Fruit fly (Drosophila melanogaster): ENCODE data around the gene trol.
A peak's percentile ranks its signal among the peaks of the same experiment; 100 is the strongest.

The trol gene

DNA sequence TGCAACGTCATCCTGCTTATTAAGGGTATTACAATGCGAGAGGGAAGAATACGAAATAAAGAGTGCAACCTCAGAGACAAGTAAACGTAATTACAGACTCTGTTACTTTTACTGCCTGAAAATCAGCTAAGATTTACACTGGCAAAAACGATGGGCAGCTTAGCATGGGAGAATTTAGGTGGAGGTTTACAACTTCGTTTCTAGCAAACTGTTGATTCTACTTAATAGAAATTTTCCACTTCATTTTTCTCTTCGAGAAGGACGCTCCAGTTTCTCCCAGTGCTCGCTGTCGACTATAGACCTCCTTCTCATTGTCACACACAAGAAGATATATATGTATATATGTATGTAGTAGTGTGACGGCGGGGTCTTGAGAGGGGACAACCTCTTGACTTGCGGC is 9.1 kb downstream of the trol start (continued):
- TF ChIP-seq Ravus (GFP tag; IDR thresholded peaks at IDR 0.05) (no peak), Mrtf (GFP tag; IDR thresholded peaks at IDR 0.05) (0 out of 3 replicates have a peak, but pooled peaks have one; percentile 37), CG2129 (GFP tag; IDR thresholded peaks at IDR 0.05; ENCODE audit: partially characterized antibody) (no peak), CG31388 (GFP tag; optimal IDR thresholded peaks at IDR 0.05) (no peak), danr (GFP tag; IDR thresholded peaks at IDR 0.05) (no peak), CG17359 (tag; optimal IDR thresholded peaks at IDR 0.05) (peak; percentile 11), esg (GFP tag; conservative IDR thresholded peaks at IDR 0.05) (peak; percentile 29; the same call in 1 of the 2 replicates), CG18262 (tag; optimal IDR thresholded peaks at IDR 0.05) (peak; percentile 50), Hmx (GFP tag; optimal IDR thresholded peaks at IDR 0.05) (no peak), CG4730 (GFP tag; IDR thresholded peaks at IDR 0.05) (peak; percentile 46; the same call in 1 of the 2 replicates), sqz (GFP tag; optimal IDR thresholded peaks at IDR 0.05) (no peak), CG1603 (tag; optimal IDR thresholded peaks at IDR 0.05) (peak; percentile 61), Oaz (GFP tag; IDR thresholded peaks at IDR 0.05) (no peak), CG12299 (tag; optimal IDR thresholded peaks at IDR 0.05) (no peak), gro (GFP tag; optimal IDR thresholded peaks at IDR 0.05) (no peak), CG32772 (GFP tag; IDR thresholded peaks at IDR 0.05) (peak; percentile 49), E2f1 (GFP tag; IDR thresholded peaks at IDR 0.05) (peak; percentile 21; the same call in 1 of the 2 replicates), ap (GFP tag; IDR thresholded peaks at IDR 0.05) (no peak), H2.0 (GFP tag; IDR thresholded peaks at IDR 0.05) (0 out of 2 replicates have a peak, but pooled peaks have one; percentile 46), Side (GFP tag; optimal IDR thresholded peaks at IDR 0.05) (no peak), otp (GFP tag; IDR thresholded peaks at IDR 0.05) (0 out of 3 replicates have a peak, but pooled peaks have one; percentile 47), CG5245 (GFP tag; optimal IDR thresholded peaks at IDR 0.05) (no peak), GATAe (GFP tag; conservative IDR thresholded peaks at IDR 0.05) (no peak), B-H1 (GFP tag; IDR thresholded peaks at IDR 0.05) (no peak), CG31224 (GFP tag; IDR thresholded peaks at IDR 0.05) (no peak), CG9817 (tag; optimal IDR thresholded peaks at IDR 0.05) (peak; percentile 46), fd102C (GFP tag; optimal IDR thresholded peaks at IDR 0.05) (no peak), CG12769 (tag; optimal IDR thresholded peaks at IDR 0.05) (peak; percentile 45), CG15011 (GFP tag; optimal IDR thresholded peaks at IDR 0.05) (no peak), CG3065 (GFP tag; optimal IDR thresholded peaks at IDR 0.05) (no peak), Atf6 (GFP tag; IDR thresholded peaks at IDR 0.05) (peak; percentile 19; the same call in 1 of the 2 replicates), z (GFP tag; IDR thresholded peaks at IDR 0.05) (no peak), dmrt99B (tag; optimal IDR thresholded peaks at IDR 0.05) (peak; percentile 60), Blimp-1 (GFP tag; optimal IDR thresholded peaks at IDR 0.05) (peak; percentile 18), croc (GFP tag; conservative IDR thresholded peaks at IDR 0.05) (peak; percentile 37; the same call in 2 of the 3 replicates), CG11504 (tag; optimal IDR thresholded peaks at IDR 0.05) (peak; percentile 41), CG18011 (GFP tag; optimal IDR thresholded peaks at IDR 0.05) (no peak), MTF-1 (GFP tag; optimal IDR thresholded peaks at IDR 0.05; ENCODE audit: borderline replicate concordance) (no peak), dpn (GFP tag; optimal IDR thresholded peaks at IDR 0.05) (peak in 1 of 2 experiments; percentile 23), ftz-f1 (GFP tag; optimal IDR thresholded peaks at IDR 0.05) (no peak), stwl (tag; optimal IDR thresholded peaks at IDR 0.05) (no peak), CG10267 (tag; optimal IDR thresholded peaks at IDR 0.05) (no peak), chn (GFP tag; optimal IDR thresholded peaks at IDR 0.05) (peak; percentile 8), lab (GFP tag; optimal IDR thresholded peaks at IDR 0.05) (no peak), grau (tag; optimal IDR thresholded peaks at IDR 0.05) (peak; percentile 45), CG32767 (GFP tag; IDR thresholded peaks at IDR 0.05) (0 out of 2 replicates have a peak, but pooled peaks have one; percentile 27), slbo (GFP tag; IDR thresholded peaks at IDR 0.05) (peak; percentile 64), unpg (GFP tag; optimal IDR thresholded peaks at IDR 0.05) (peak; percentile 52), Six4 (GFP tag; optimal IDR thresholded peaks at IDR 0.05) (no peak), dimm (GFP tag; IDR thresholded peaks at IDR 0.05) (peak; percentile 23; the same call in 1 of the 2 replicates), HLH4C (GFP tag; IDR thresholded peaks at IDR 0.05; ENCODE audit: partially characterized antibody) (no peak)
